Worm (Caenorhabditis elegans): ENCODE results near the gene T04F3.5.

- no peak for TF ChIP-seq zag-1 (tag; optimal IDR thresholded peaks at IDR 0.05)
- no peak for TF ChIP-seq lin-39 (tag; optimal IDR thresholded peaks at IDR 0.05)
- TF ChIP-seq daf-16 (GFP tag; optimal IDR thresholded peaks at IDR 0.05): no peak
- no peak for TF ChIP-seq daf-16 (tag; optimal IDR thresholded peaks at IDR 0.05)
- TF ChIP-seq ztf-11 (tag; optimal IDR thresholded peaks at IDR 0.05): no peak
- no peak for TF ChIP-seq nhr-77 (tag; optimal IDR thresholded peaks at IDR 0.05)
- TF ChIP-seq nhr-111 (GFP tag; optimal IDR thresholded peaks at IDR 0.05): no peak
- TF ChIP-seq ama-1 (optimal IDR thresholded peaks at IDR 0.05): no peak
Measured at ce11 chrV:11798320-11798719, 37.8 kb downstream of the T04F3.5 start.
